Fruit fly (Drosophila melanogaster) whole organism, embryonic: ENCODE measurements around the gene Cyt-c-p.

Source experiments
- ATbp ChIP-seq: fragments of 200-800 bp; sonication (Bioruptor generic); optimal IDR thresholded peaks from 2 replicates; lab custom pipeline; 2017; ENCODE audit warnings: missing biosample characterization, mild to moderate bottlenecking, missing genetic modification characterization, missing genetic modification reagents
- Bteb2 ChIP-seq: fragments of 200-800 bp; sonication (Bioruptor generic); optimal IDR thresholded peaks from 2 replicates; lab custom pipeline; 2016; ENCODE audit warnings: missing biosample characterization, missing genetic modification characterization
- CG10959 ChIP-seq: fragments of 200-800 bp; sonication (Bioruptor generic); IDR thresholded peaks from 2 replicates; pipeline ENCODE4 v1.3.6; 2022; ENCODE audit warnings: missing biosample characterization, missing genetic modification characterization
- CG11696 ChIP-seq: fragments of 200-800 bp; sonication (Bioruptor generic); IDR thresholded peaks from 2 replicates; pipeline ENCODE4 v1.3.6; 2022; ENCODE audit warnings: missing biosample characterization, missing genetic modification characterization
- CG12155 ChIP-seq: fragments of 200-800 bp; sonication (Bioruptor generic); optimal IDR thresholded peaks from 3 replicates; lab custom pipeline; 2016; ENCODE audit warnings: missing biosample characterization, missing genetic modification characterization
- CG13123 ChIP-seq: fragments of 200-800 bp; sonication (Bioruptor generic); optimal IDR thresholded peaks from 2 replicates; lab custom pipeline; 2016; ENCODE audit warnings: missing biosample characterization, missing genetic modification characterization
- CG13287 ChIP-seq: fragments of 200-800 bp; sonication (Bioruptor generic); IDR thresholded peaks from 2 replicates; pipeline ENCODE4 v1.3.6; 2022; ENCODE audit warnings: missing biosample characterization, missing genetic modification characterization; ENCODE audit not compliant: partially characterized antibody
- CG13775 ChIP-seq: fragments of 200-800 bp; sonication (Bioruptor generic); optimal IDR thresholded peaks from 3 replicates; lab custom pipeline; 2017; ENCODE audit warnings: missing biosample characterization, mild to moderate bottlenecking, missing genetic modification characterization
- CG14050 ChIP-seq: fragments of 200-800 bp; sonication (Bioruptor generic); IDR thresholded peaks from 3 replicates; pipeline ENCODE4 v1.3.6; 2022; ENCODE audit warnings: missing biosample characterization, missing genetic modification characterization
- CG1529 ChIP-seq: fragments of 200-800 bp; sonication (Bioruptor generic); optimal IDR thresholded peaks from 3 replicates; lab custom pipeline; 2018; ENCODE audit warnings: missing biosample characterization, missing genetic modification characterization
- CG15696 ChIP-seq: fragments of 200-800 bp; sonication (Bioruptor generic); optimal IDR thresholded peaks from 2 replicates; lab custom pipeline; 2019; ENCODE audit warnings: missing biosample characterization, mild to moderate bottlenecking, missing genetic modification characterization, moderate library complexity
- CG16813 ChIP-seq: fragments of 200-800 bp; sonication (Bioruptor generic); IDR thresholded peaks from 3 replicates; pipeline ENCODE4 v1.3.6; 2022; ENCODE audit warnings: missing biosample characterization, missing genetic modification characterization; ENCODE audit not compliant: partially characterized antibody
- CG17361 ChIP-seq: fragments of 200-800 bp; sonication (Bioruptor generic); IDR thresholded peaks from 3 replicates; pipeline ENCODE4 v1.3.6; 2022; ENCODE audit warnings: missing biosample characterization, missing genetic modification characterization
- CG17385 ChIP-seq: fragments of 200-800 bp; sonication (Bioruptor generic); optimal IDR thresholded peaks from 3 replicates; lab custom pipeline; 2018; ENCODE audit warnings: missing biosample characterization, mild to moderate bottlenecking, missing genetic modification characterization
- CG32767 ChIP-seq: fragments of 200-800 bp; sonication (Bioruptor generic); IDR thresholded peaks from 2 replicates; pipeline ENCODE4 v1.3.6; 2022; ENCODE audit warnings: missing biosample characterization, missing genetic modification characterization
- CG3281 ChIP-seq: fragments of 200-800 bp; sonication (Bioruptor generic); optimal IDR thresholded peaks from 3 replicates; lab custom pipeline; 2017; ENCODE audit warnings: missing biosample characterization, mild to moderate bottlenecking, missing genetic modification characterization
- CG3407 ChIP-seq: fragments of 200-800 bp; sonication (Bioruptor generic); optimal IDR thresholded peaks from 2 replicates; lab custom pipeline; 2018; ENCODE audit warnings: missing biosample characterization, mild to moderate bottlenecking, missing genetic modification characterization
- CG4282 ChIP-seq: fragments of 200-800 bp; sonication (Bioruptor generic); optimal IDR thresholded peaks from 2 replicates; lab custom pipeline; 2016; ENCODE audit warnings: missing biosample characterization, missing genetic modification characterization
- CG5245 ChIP-seq: fragments of 200-800 bp; sonication (Bioruptor generic); optimal IDR thresholded peaks from 3 replicates; lab custom pipeline; 2016; ENCODE audit warnings: missing biosample characterization, missing genetic modification characterization
- CG7271 ChIP-seq: fragments of 200-800 bp; sonication (Bioruptor generic); optimal IDR thresholded peaks from 2 replicates; lab custom pipeline; 2018; ENCODE audit warnings: missing biosample characterization, mild to moderate bottlenecking, missing genetic modification characterization, moderate library complexity
- CHES-1-like ChIP-seq: fragments of 200-800 bp; sonication (Bioruptor generic); optimal IDR thresholded peaks from 2 replicates; lab custom pipeline; 2016; ENCODE audit warnings: missing biosample characterization, missing genetic modification characterization
- CoRest ChIP-seq: fragments of 200-800 bp; sonication (Bioruptor generic); optimal IDR thresholded peaks from 3 replicates; lab custom pipeline; 2018; ENCODE audit warnings: missing biosample characterization, mild to moderate bottlenecking, missing genetic modification characterization, moderate library complexity
- D19B ChIP-seq: fragments of 200-800 bp; sonication (Bioruptor generic); optimal IDR thresholded peaks from 2 replicates; lab custom pipeline; 2017; ENCODE audit warnings: missing biosample characterization, mild to moderate bottlenecking, missing genetic modification characterization
- E2f1 ChIP-seq: fragments of 200-800 bp; sonication (Bioruptor generic); IDR thresholded peaks from 2 replicates; pipeline ENCODE4 v1.3.6; 2022; ENCODE audit warnings: missing biosample characterization, missing genetic modification characterization
- E2f2 ChIP-seq: fragments of 200-800 bp; sonication (Bioruptor generic); IDR thresholded peaks from 2 replicates; pipeline ENCODE4 v1.3.6; 2022; ENCODE audit warnings: missing biosample characterization, missing genetic modification characterization
- HLH4C ChIP-seq: fragments of 200-800 bp; sonication (Bioruptor generic); IDR thresholded peaks from 3 replicates; pipeline ENCODE4 v1.3.6; 2022; ENCODE audit warnings: missing biosample characterization, missing genetic modification characterization; ENCODE audit not compliant: partially characterized antibody
- HLH54F ChIP-seq: fragments of 200-800 bp; sonication (Bioruptor generic); optimal IDR thresholded peaks from 3 replicates; lab custom pipeline; 2016; ENCODE audit warnings: missing biosample characterization, missing genetic modification characterization
- Lhr ChIP-seq: fragments of 200-800 bp; sonication (Bioruptor generic); optimal IDR thresholded peaks from 3 replicates; lab custom pipeline; 2017; ENCODE audit warnings: mild to moderate bottlenecking, missing biosample characterization, missing genetic modification reagents, missing genetic modification characterization
- bcd ChIP-seq: fragments of 200-800 bp; sonication (Bioruptor generic); optimal IDR thresholded peaks from 2 replicates; lab custom pipeline; 2017; ENCODE audit warnings: missing biosample characterization, mild to moderate bottlenecking, missing genetic modification characterization
- br ChIP-seq: fragments of >200 bp; optimal IDR thresholded peaks from 2 replicates; lab custom pipeline; 2017
- cas ChIP-seq: fragments of 200-800 bp; sonication (Bioruptor generic); IDR thresholded peaks from 2 replicates; pipeline ENCODE4 v1.3.6; 2022; ENCODE audit warnings: missing biosample characterization, missing genetic modification characterization
- ci ChIP-seq: fragments of 200-800 bp; sonication (Bioruptor generic); IDR thresholded peaks from 3 replicates; pipeline ENCODE4 v1.3.6; 2022; ENCODE audit warnings: missing biosample characterization, missing genetic modification characterization
- danr ChIP-seq: fragments of 200-800 bp; sonication (Bioruptor generic); IDR thresholded peaks from 2 replicates; pipeline ENCODE4 v1.3.6; 2022; ENCODE audit warnings: missing biosample characterization, missing genetic modification characterization
- exex ChIP-seq: fragments of 200-800 bp; sonication (Bioruptor generic); optimal IDR thresholded peaks from 4 replicates; lab custom pipeline; 2018; ENCODE audit warnings: missing biosample characterization, mild to moderate bottlenecking, missing genetic modification characterization, moderate library complexity
- fd3F ChIP-seq: fragments of 200-800 bp; sonication (Bioruptor generic); optimal IDR thresholded peaks from 2 replicates; lab custom pipeline; 2018; ENCODE audit warnings: missing biosample characterization, mild to moderate bottlenecking, missing genetic modification characterization, moderate library complexity
- grau ChIP-seq: fragments of 200-800 bp; optimal IDR thresholded peaks from 3 replicates; lab custom pipeline; 2019; ENCODE audit warnings: missing biosample characterization, mild to moderate bottlenecking, missing genetic modification characterization, moderate library complexity
- ind ChIP-seq: fragments of 200-800 bp; sonication (Bioruptor generic); optimal IDR thresholded peaks from 3 replicates; lab custom pipeline; 2016; ENCODE audit warnings: missing biosample characterization, missing genetic modification characterization
- inv ChIP-seq: fragments of 200-800 bp; sonication (Bioruptor generic); IDR thresholded peaks from 2 replicates; pipeline ENCODE4 v1.3.6; 2022; ENCODE audit warnings: missing biosample characterization, missing genetic modification characterization; ENCODE audit not compliant: partially characterized antibody
- lbe ChIP-seq: fragments of 200-800 bp; sonication (Bioruptor generic); optimal IDR thresholded peaks from 2 replicates; lab custom pipeline; 2016; ENCODE audit warnings: missing biosample characterization, mild to moderate bottlenecking, missing genetic modification characterization
- nau ChIP-seq: fragments of 200-800 bp; sonication (Bioruptor generic); optimal IDR thresholded peaks from 3 replicates; lab custom pipeline; 2017; ENCODE audit warnings: missing biosample characterization, mild to moderate bottlenecking, missing genetic modification characterization, missing genetic modification reagents
- otp ChIP-seq: fragments of 200-800 bp; sonication (Bioruptor generic); IDR thresholded peaks from 3 replicates; pipeline ENCODE4, ENCODE4 v1.3.6; 2022; ENCODE audit warnings: missing biosample characterization, missing genetic modification characterization
- pan ChIP-seq, 4 experiments: fragments of >200 bp in 3 of 4; fragments of 200-800 bp in 1 of 4; sonication (Bioruptor generic) in 1 of 4; optimal IDR thresholded peaks in 3 of 4; IDR thresholded peaks in 1 of 4; 2 replicates each; pipeline versions ENCODE4 v1.3.6 to Lab custom; 2017 to 2022; ENCODE audit warnings: missing biosample characterization in 2 of 4, missing genetic modification characterization in 2 of 4, mixed read lengths in 1 of 4
- psq ChIP-seq: fragments of 200-800 bp; sonication (Bioruptor generic); optimal IDR thresholded peaks from 2 replicates; lab custom pipeline; 2017; ENCODE audit warnings: missing biosample characterization, missing genetic modification characterization
- schlank ChIP-seq: fragments of 200-800 bp; sonication (Bioruptor generic); optimal IDR thresholded peaks from 2 replicates; lab custom pipeline; 2018; ENCODE audit warnings: missing biosample characterization, mild to moderate bottlenecking, missing genetic modification characterization
- sim ChIP-seq: fragments of 200-800 bp; sonication (Bioruptor generic); IDR thresholded peaks from 2 replicates; pipeline ENCODE4 v1.3.6; 2022; ENCODE audit warnings: missing biosample characterization, missing genetic modification characterization
- sna ChIP-seq: fragments of 200-800 bp; sonication (Bioruptor generic); IDR thresholded peaks from 2 replicates; pipeline ENCODE4 v1.3.6; 2022; ENCODE audit warnings: missing biosample characterization, missing genetic modification characterization; ENCODE audit not compliant: partially characterized antibody
- sqz ChIP-seq: fragments of 200-800 bp; sonication (Bioruptor generic); optimal IDR thresholded peaks from 3 replicates; lab custom pipeline; 2018; ENCODE audit warnings: missing biosample characterization, mild to moderate bottlenecking, missing genetic modification characterization
- usp ChIP-seq: fragments of >200 bp; optimal IDR thresholded peaks from 2 replicates; lab custom pipeline; 2017; ENCODE audit warnings: missing biosample characterization, missing genetic modification characterization
- vvl ChIP-seq: fragments of 200-800 bp; sonication (Bioruptor generic); IDR thresholded peaks from 2 replicates; pipeline ENCODE4 v1.3.6; 2022; ENCODE audit warnings: missing biosample characterization, missing genetic modification characterization

The Cyt-c-p gene

DNA sequence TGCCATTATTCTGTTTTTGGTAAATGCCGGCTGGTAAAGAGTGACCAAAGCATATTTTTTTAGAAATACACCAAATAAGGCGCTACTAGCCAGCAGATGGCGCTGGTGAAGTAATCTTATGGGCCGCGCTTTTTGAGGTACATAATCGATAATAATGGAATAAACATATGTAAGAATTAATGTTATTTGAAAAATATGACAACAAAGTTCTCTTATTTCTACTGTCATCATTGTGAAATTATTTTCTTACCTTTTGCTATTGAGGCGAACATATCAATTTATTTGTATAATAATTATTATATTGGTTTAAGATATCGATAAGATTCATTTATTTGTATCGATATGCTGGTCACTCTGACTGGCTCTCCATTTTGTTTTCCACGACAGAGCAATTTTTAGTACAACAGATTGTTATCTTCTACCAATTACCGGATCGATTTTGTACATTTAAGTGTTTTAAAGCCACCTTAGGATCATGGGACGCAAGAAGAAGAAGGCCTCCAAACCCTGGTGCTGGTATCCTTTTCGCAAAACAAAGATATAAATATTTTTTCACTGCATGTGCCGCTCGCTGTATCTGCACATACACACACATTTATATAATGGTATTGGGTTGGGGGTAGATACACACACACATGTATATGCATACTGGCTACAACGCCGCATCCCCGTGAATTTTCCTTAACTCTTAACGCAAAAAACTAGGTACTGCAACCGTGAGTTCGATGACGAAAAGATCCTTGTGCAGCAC, 23.5 kb downstream of the Cyt-c-p start, which contains the start of the genes LSm7 and BuGZ (continued):
- TF ChIP-seq CG11696 (no peak), sim (GFP tag; lab: Robert Waterston, UW) (no peak), HLH4C (0 out of 3 replicates have a peak, but pooled peaks have one; percentile 25), danr (GFP tag; lab: Robert Waterston, UW) (no peak), br (lab: Kevin White, UChicago) (no peak), inv (GFP tag; lab: Robert Waterston, UW) (peak; percentile 60), bcd (GFP tag; lab: Kevin White, UChicago) (peak; percentile 57), Lhr (GFP tag; lab: Kevin White, UChicago) (peak; percentile 75), usp (GFP tag; lab: Kevin White, UChicago) (no peak), E2f2 (GFP tag; lab: Robert Waterston, UW) (peak; percentile 62), CHES-1-like (GFP tag; lab: Kevin White, UChicago) (no peak), CG17361 (GFP tag; lab: Robert Waterston, UW) (no peak; the same call in 1 of the 3 replicates), grau (tag; lab: Kevin White, UChicago) (no peak), sqz (GFP tag; lab: Kevin White, UChicago) (no peak), CG14050 (GFP tag; lab: Robert Waterston, UW) (no peak), D19B (GFP tag; lab: Kevin White, UChicago) (no peak), Bteb2 (GFP tag; lab: Kevin White, UChicago) (no peak), CG10959 (GFP tag; lab: Robert Waterston, UW) (no peak), ind (GFP tag; lab: Kevin White, UChicago) (peak; percentile 22), lbe (GFP tag; lab: Kevin White, UChicago) (no peak), CG13287 (GFP tag; lab: Robert Waterston, UW) (peak; percentile 73), schlank (tag; lab: Kevin White, UChicago) (no peak), CG15696 (tag; lab: Kevin White, UChicago) (peak; percentile 41), CG17385 (no peak), ATbp (GFP tag; lab: Kevin White, UChicago) (no peak), CG13775 (GFP tag; lab: Kevin White, UChicago) (peak; percentile 65), otp (GFP tag; lab: Robert Waterston, UW) (no peak), pan (optimal IDR thresholded peaks at IDR 0.05; lab: Kevin White, UChicago) (no peak), pan (GFP tag; optimal IDR thresholded peaks at IDR 0.05 in 1 of 2, IDR thresholded peaks at IDR 0.05 in 1 of 2) (no peak), CG32767 (GFP tag; lab: Robert Waterston, UW) (peak; percentile 80), CG3281 (GFP tag; lab: Kevin White, UChicago) (no peak), psq (peak; percentile 3), CG1529 (peak; percentile 17), CG16813 (GFP tag; lab: Robert Waterston, UW) (peak; percentile 57), HLH54F (no peak), CG3407 (GFP tag; lab: Kevin White, UChicago) (no peak), vvl (GFP tag; lab: Robert Waterston, UW) (peak; percentile 44; the same call in 1 of the 2 replicates), CG5245 (peak; percentile 17), CG4282 (GFP tag; lab: Kevin White, UChicago) (no peak), sna (GFP tag; lab: Robert Waterston, UW) (peak; percentile 63; the same call in 1 of the 2 replicates), fd3F (GFP tag; lab: Kevin White, UChicago) (no peak), CG7271 (tag; lab: Kevin White, UChicago) (no peak), ci (GFP tag; lab: Robert Waterston, UW) (no peak; the same call in 1 of the 3 replicates), CG12155 (GFP tag; lab: Kevin White, UChicago) (peak; percentile 11), CG13123 (GFP tag; lab: Kevin White, UChicago) (no peak), exex (tag; lab: Kevin White, UChicago) (no peak), CoRest (no peak), cas (GFP tag; lab: Robert Waterston, UW) (no peak), nau (GFP tag; lab: Kevin White, UChicago) (no peak), E2f1 (0 out of 2 replicates have a peak, but pooled peaks have one; percentile 15)
